Fruit fly (Drosophila melanogaster): ENCODE data around the gene Brd8.

Gene Brd8

DNA sequence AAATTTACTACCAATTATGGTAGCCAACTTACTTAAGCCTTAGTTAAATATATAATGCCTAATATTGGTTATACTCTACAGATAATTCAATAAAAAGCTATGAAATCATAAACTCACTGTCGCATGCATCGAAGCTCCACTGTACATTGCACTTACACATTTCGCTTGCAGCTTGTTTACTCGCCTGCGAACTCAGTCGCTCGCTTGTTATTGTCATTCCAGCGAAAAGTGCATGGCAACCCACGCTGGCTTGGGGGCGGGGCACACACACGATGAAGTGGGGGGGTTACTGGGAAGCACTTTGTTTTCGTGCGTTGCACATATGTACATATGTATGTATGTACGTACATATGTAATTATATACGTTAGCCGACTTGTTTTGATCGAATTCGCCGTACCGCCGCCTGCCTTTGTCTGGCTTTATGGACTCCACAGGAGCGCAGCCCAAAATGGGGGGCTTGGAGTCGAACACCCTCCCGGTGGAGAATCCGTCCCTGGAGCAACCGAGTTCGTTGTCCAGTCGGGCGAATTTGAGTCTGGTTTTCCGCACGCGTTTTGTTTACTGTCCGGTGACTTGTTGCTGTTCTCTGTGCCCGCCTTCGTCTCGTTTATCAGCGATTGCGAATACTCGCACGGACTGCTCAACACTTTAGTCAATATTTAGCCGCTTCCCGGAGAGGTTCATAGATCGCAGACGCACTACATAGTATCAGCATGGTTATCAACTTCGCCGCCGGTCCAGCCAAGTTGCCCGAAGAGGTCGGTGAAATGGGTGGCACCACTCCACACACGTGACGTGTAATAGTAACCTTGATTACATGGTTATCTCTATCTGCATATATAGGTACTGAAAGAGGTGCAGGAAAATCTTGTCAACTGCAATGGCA lies 23.2 kb upstream of the Brd8 start, which contains the start of gene CG11899:
CG11899 (plus strand) TSS at position 648 of the 887 bp plus-strand sequence.
- TF ChIP-seq CG11294 (GFP tag; IDR thresholded peaks at IDR 0.05): peak; percentile 41; the same call in 1 of the 2 replicates
- TF ChIP-seq CG6854 (GFP tag; optimal IDR thresholded peaks at IDR 0.05): peak; percentile 97
- TF ChIP-seq CG9139 (GFP tag; optimal IDR thresholded peaks at IDR 0.05): peak; percentile 59
- peak; percentile 66 for TF ChIP-seq Hr39 (GFP tag; optimal IDR thresholded peaks at IDR 0.05)
- TF ChIP-seq CG6792 (GFP tag; optimal IDR thresholded peaks at IDR 0.05): peak; percentile 77
- TF ChIP-seq CG32006 (GFP tag; optimal IDR thresholded peaks at IDR 0.05): peak; percentile 70
- TF ChIP-seq CG10631 (GFP tag; optimal IDR thresholded peaks at IDR 0.05): peak; percentile 69
- peak; percentile 71 for TF ChIP-seq dac (GFP tag; optimal IDR thresholded peaks at IDR 0.05)
- peak; percentile 74 for TF ChIP-seq CG31627 (GFP tag; optimal IDR thresholded peaks at IDR 0.05)
- peak; percentile 61 for TF ChIP-seq CG6276 (GFP tag; optimal IDR thresholded peaks at IDR 0.05)
- peak; percentile 60 for TF ChIP-seq achi (GFP tag; optimal IDR thresholded peaks at IDR 0.05)
- peak; percentile 61 for TF ChIP-seq CG34406 (GFP tag; optimal IDR thresholded peaks at IDR 0.05)
- TF ChIP-seq CG6163 (GFP tag; IDR thresholded peaks at IDR 0.05): peak; percentile 95
- peak; percentile 68 for TF ChIP-seq CG8119 (GFP tag; IDR thresholded peaks at IDR 0.05)
- peak; percentile 68 for TF ChIP-seq spab (GFP tag; optimal IDR thresholded peaks at IDR 0.05)
- peak; percentile 74 for TF ChIP-seq Smox (GFP tag; optimal IDR thresholded peaks at IDR 0.05)
- TF ChIP-seq CG15336 (GFP tag; IDR thresholded peaks at IDR 0.05): peak; percentile 78
- peak; percentile 81 for TF ChIP-seq Lpt (GFP tag; optimal IDR thresholded peaks at IDR 0.05)
- TF ChIP-seq CG4318 (GFP tag; optimal IDR thresholded peaks at IDR 0.05): peak; percentile 26
- peak; percentile 93 for TF ChIP-seq CG1621 (tag; optimal IDR thresholded peaks at IDR 0.05)
- peak; percentile 88 for TF ChIP-seq Eip75B (GFP tag; optimal IDR thresholded peaks at IDR 0.05)
- TF ChIP-seq Hr4 (GFP tag; optimal IDR thresholded peaks at IDR 0.05): peak; percentile 65
- TF ChIP-seq salr (GFP tag; optimal IDR thresholded peaks at IDR 0.05): peak in 1 of 2 experiments; percentile 48
- peak; percentile 76 for TF ChIP-seq dsx (GFP tag; optimal IDR thresholded peaks at IDR 0.05; ENCODE audit: poor library complexity, severe bottlenecking)
- TF ChIP-seq acj6 (GFP tag; optimal IDR thresholded peaks at IDR 0.05): peak; percentile 64
- TF ChIP-seq topi (GFP tag; optimal IDR thresholded peaks at IDR 0.05): peak; percentile 83
- TF ChIP-seq lz (GFP tag; optimal IDR thresholded peaks at IDR 0.05): peak; percentile 82
- TF ChIP-seq Eip93F (GFP tag; optimal IDR thresholded peaks at IDR 0.05): peak; percentile 94
- TF ChIP-seq fkh (GFP tag; optimal IDR thresholded peaks at IDR 0.05): peak; percentile 39
- TF ChIP-seq Ets21C (GFP tag; optimal IDR thresholded peaks at IDR 0.05): peak; percentile 75
- peak; percentile 64 for TF ChIP-seq CG10669 (GFP tag; optimal IDR thresholded peaks at IDR 0.05)
- TF ChIP-seq fd85E (GFP tag; optimal IDR thresholded peaks at IDR 0.05): peak; percentile 75
- peak; percentile 99 for TF ChIP-seq CG11902 (GFP tag; optimal IDR thresholded peaks at IDR 0.05)
- TF ChIP-seq OdsH (GFP tag; optimal IDR thresholded peaks at IDR 0.05): peak; percentile 68
- peak; percentile 83 for TF ChIP-seq Sox102F (GFP tag; optimal IDR thresholded peaks at IDR 0.05)
- TF ChIP-seq Sox14 (GFP tag; optimal IDR thresholded peaks at IDR 0.05): peak; percentile 96
- peak; percentile 58 for TF ChIP-seq Blimp-1 (GFP tag; optimal IDR thresholded peaks at IDR 0.05)
- peak; percentile 98 for TF ChIP-seq svp (GFP tag)
- TF ChIP-seq CG8319 (GFP tag; optimal IDR thresholded peaks at IDR 0.05): peak; percentile 54
- TF ChIP-seq CG3032 (tag; optimal IDR thresholded peaks at IDR 0.05): peak; percentile 56
- peak; percentile 38 for TF ChIP-seq Gug (GFP tag; IDR thresholded peaks at IDR 0.05)
- TF ChIP-seq CG11762 (GFP tag; optimal IDR thresholded peaks at IDR 0.05; ENCODE audit: insufficient read depth): peak; percentile 39
- peak; percentile 59 for TF ChIP-seq fd59A (GFP tag; optimal IDR thresholded peaks at IDR 0.05)
- peak; percentile 81 for TF ChIP-seq eg (GFP tag; IDR thresholded peaks at IDR 0.05)
- TF ChIP-seq cyc (GFP tag; optimal IDR thresholded peaks at IDR 0.05): peak; percentile 90
- TF ChIP-seq net (GFP tag; optimal IDR thresholded peaks at IDR 0.05): peak; percentile 77
- TF ChIP-seq Met (GFP tag; optimal IDR thresholded peaks at IDR 0.05): peak; percentile 87
- TF ChIP-seq Hr38 (GFP tag; optimal IDR thresholded peaks at IDR 0.05): no peak
- peak; percentile 67 for TF ChIP-seq CG6808 (GFP tag; optimal IDR thresholded peaks at IDR 0.05)
- TF ChIP-seq pdm3 (GFP tag; optimal IDR thresholded peaks at IDR 0.05): peak; percentile 76

All from whole organism, prepupa.